Fruit fly (Drosophila melanogaster) whole organism, prepupa: ENCODE results near the gene tral.

Source experiments
- CG11762 ChIP-seq: fragments of 200-800 bp; sonication (Bioruptor generic); optimal IDR thresholded peaks from 3 replicates; lab custom pipeline; 2016; ENCODE audit warnings: missing biosample characterization, missing genetic modification characterization; ENCODE audit not compliant: insufficient read depth
- CG34406 ChIP-seq: fragments of 200-800 bp; sonication (Bioruptor generic); optimal IDR thresholded peaks from 3 replicates; lab custom pipeline; 2016; ENCODE audit warnings: missing biosample characterization, missing genetic modification characterization
- CG3919 ChIP-seq: fragments of 200-800 bp; sonication (Bioruptor generic); optimal IDR thresholded peaks from 3 replicates; lab custom pipeline; 2016; ENCODE audit warnings: missing biosample characterization, missing genetic modification characterization
- Eip78C ChIP-seq: fragments of 200-800 bp; sonication (Bioruptor generic); peaks from one replicate; lab custom pipeline; 2016; ENCODE audit warnings: missing biosample characterization, missing genetic modification characterization
- Ets96B ChIP-seq: fragments of 200-800 bp; optimal IDR thresholded peaks from 2 replicates; lab custom pipeline; 2019; ENCODE audit warnings: missing biosample characterization, mild to moderate bottlenecking, missing genetic modification characterization, moderate library complexity
- Hr38 ChIP-seq: sonication (Bioruptor generic); optimal IDR thresholded peaks from 2 replicates; lab custom pipeline; 2016; ENCODE audit warnings: missing biosample characterization, missing genetic modification characterization
- Smox ChIP-seq: fragments of 200-800 bp; sonication (Bioruptor generic); optimal IDR thresholded peaks from 3 replicates; lab custom pipeline; 2016; ENCODE audit warnings: missing biosample characterization, missing genetic modification characterization
- achi ChIP-seq: fragments of 200-800 bp; sonication (Bioruptor generic); optimal IDR thresholded peaks from 3 replicates; lab custom pipeline; 2016; ENCODE audit warnings: missing biosample characterization, missing genetic modification characterization
- dac ChIP-seq: fragments of 200-800 bp; sonication (Bioruptor generic); optimal IDR thresholded peaks from 2 replicates; lab custom pipeline; 2017; ENCODE audit warnings: missing biosample characterization, mild to moderate bottlenecking, missing genetic modification characterization
- net ChIP-seq: fragments of 200-800 bp; sonication (Bioruptor generic); optimal IDR thresholded peaks from 3 replicates; lab custom pipeline; 2016; ENCODE audit warnings: missing biosample characterization, missing genetic modification characterization
- svp ChIP-seq: fragments of 200-800 bp; sonication (Bioruptor generic); peaks from one replicate; lab custom pipeline; 2016; ENCODE audit warnings: missing biosample characterization, missing genetic modification characterization

DNA sequence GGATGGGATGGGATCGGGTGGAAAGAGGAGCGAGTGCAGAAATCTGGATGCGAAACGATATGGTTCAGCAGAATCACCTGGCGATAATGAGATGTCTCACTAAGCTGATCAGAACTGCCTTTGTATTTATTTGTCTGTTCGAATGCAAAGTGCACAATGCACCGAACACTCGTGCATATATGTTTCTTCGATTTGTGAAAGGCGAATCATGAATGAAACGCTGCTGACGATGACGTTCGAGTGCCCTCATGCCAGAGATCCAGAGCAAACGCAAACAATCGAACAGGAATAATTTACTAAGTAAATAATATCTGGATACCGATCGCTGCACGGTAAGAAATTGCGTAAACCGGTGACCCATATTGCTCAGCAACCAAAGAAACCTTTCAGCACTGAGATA is 45.2 kb upstream of the tral start, which contains the start of gene CG32102:
- no peak for TF ChIP-seq Ets96B
- TF ChIP-seq CG34406 (GFP tag; lab: Kevin White, UChicago): no peak
- TF ChIP-seq achi: no peak
- no peak for TF ChIP-seq CG11762 (GFP tag; lab: Kevin White, UChicago)
- TF ChIP-seq CG3919: no peak
- TF ChIP-seq Eip78C: no peak
- no peak for TF ChIP-seq net
- no peak for TF ChIP-seq Smox (GFP tag; lab: Kevin White, UChicago)
- TF ChIP-seq dac (GFP tag; lab: Kevin White, UChicago): no peak
- no peak for TF ChIP-seq svp (GFP tag; lab: Kevin White, UChicago)
- TF ChIP-seq Hr38: no peak
